Fruit fly (Drosophila melanogaster) whole organism, wandering third instar larva: ENCODE measurements around the gene PolA1.
A peak's percentile ranks its signal among the peaks of the same experiment; 100 is the strongest.

ENCODE experiments used
- CG32264 ChIP-seq: fragments of 200-800 bp; sonication (Bioruptor generic); optimal IDR thresholded peaks from 2 replicates; lab custom pipeline; 2016; ENCODE audit warnings: missing biosample characterization, missing genetic modification characterization
- CG9705 ChIP-seq: fragments of 200-800 bp; sonication (Bioruptor generic); optimal IDR thresholded peaks from 2 replicates; lab custom pipeline; 2018; ENCODE audit warnings: missing biosample characterization, mild to moderate bottlenecking, missing genetic modification characterization
- CrebA ChIP-seq: fragments of 200-800 bp; sonication (Bioruptor generic); optimal IDR thresholded peaks from 2 replicates; lab custom pipeline; 2016; ENCODE audit warnings: missing biosample characterization, mild to moderate bottlenecking, missing genetic modification characterization, borderline replicate concordance
- Dfd ChIP-seq: fragments of >200 bp; optimal IDR thresholded peaks from 2 replicates; lab custom pipeline; 2017; ENCODE audit warnings: missing biosample characterization, missing genetic modification characterization
- HLH106 ChIP-seq: fragments of 200-800 bp; optimal IDR thresholded peaks from 3 replicates; lab custom pipeline; 2019; ENCODE audit warnings: missing biosample characterization, mild to moderate bottlenecking, missing genetic modification characterization, moderate library complexity
- Hr83 ChIP-seq: fragments of 200-300 bp; sonication (Bioruptor generic); optimal IDR thresholded peaks from 2 replicates; lab custom pipeline; 2016; ENCODE audit warnings: missing biosample characterization, mild to moderate bottlenecking, missing genetic modification characterization, moderate library complexity; ENCODE audit not compliant: poor library complexity, severe bottlenecking
- Jra ChIP-seq: sonication (Bioruptor generic); optimal IDR thresholded peaks from 2 replicates; lab custom pipeline; 2016; ENCODE audit warnings: missing biosample characterization, missing genetic modification characterization
- Mio ChIP-seq: sonication (Bioruptor generic); optimal IDR thresholded peaks from 2 replicates; lab custom pipeline; 2016; ENCODE audit warnings: missing biosample characterization, missing genetic modification characterization
- Myc ChIP-seq: fragments of >200 bp; optimal IDR thresholded peaks from 2 replicates; lab custom pipeline; 2017
- N ChIP-seq: fragments of >200 bp; optimal IDR thresholded peaks from 2 replicates; lab custom pipeline; 2018; ENCODE audit warnings: missing biosample characterization, missing external identifiers, missing genetic modification characterization
- OdsH ChIP-seq: fragments of 200-800 bp; sonication (Bioruptor generic); optimal IDR thresholded peaks from 2 replicates; lab custom pipeline; 2016; ENCODE audit warnings: missing biosample characterization, mild to moderate bottlenecking, missing genetic modification characterization
- Rel ChIP-seq, 2 experiments: fragments of 200-800 bp; sonication (Bioruptor generic) in 1 of 2; optimal IDR thresholded peaks; 2 replicates in 1 of 2; 3 replicates in 1 of 2; lab custom pipeline; 2016 to 2019; ENCODE audit warnings: mild to moderate bottlenecking in 2 of 2, missing biosample characterization in 2 of 2, missing genetic modification characterization in 2 of 2, moderate library complexity in 1 of 2
- Sp1 ChIP-seq: fragments of 200-800 bp; sonication (Bioruptor generic); optimal IDR thresholded peaks from 3 replicates; lab custom pipeline; 2019; ENCODE audit warnings: missing biosample characterization, mild to moderate bottlenecking, missing genetic modification characterization, moderate library complexity
- br ChIP-seq: fragments of 200-800 bp; sonication (Bioruptor generic); optimal IDR thresholded peaks from 2 replicates; lab custom pipeline; 2016; ENCODE audit warnings: missing biosample characterization, missing genetic modification characterization
- brk ChIP-seq: fragments of 200-800 bp; sonication (Bioruptor generic); optimal IDR thresholded peaks from 2 replicates; lab custom pipeline; 2016; ENCODE audit warnings: missing biosample characterization, mild to moderate bottlenecking, missing genetic modification characterization
- dl ChIP-seq, 2 experiments: fragments of 175-275, 200-275 bp in 1 of 2; fragments of 200-275 bp in 1 of 2; sonication (Bioruptor generic); optimal IDR thresholded peaks; lab custom pipeline; 2018; ENCODE audit warnings: mild to moderate bottlenecking in 2 of 2, missing biosample characterization in 2 of 2, missing genetic modification characterization in 2 of 2, moderate library complexity in 2 of 2; ENCODE audit not compliant: partially characterized antibody in 2 of 2, insufficient read depth in 1 of 2
- dsf ChIP-seq: sonication (Bioruptor generic); optimal IDR thresholded peaks from 2 replicates; lab custom pipeline; 2016; ENCODE audit warnings: missing biosample characterization, missing genetic modification characterization, borderline replicate concordance
- ey ChIP-seq: fragments of 200-800 bp; sonication (Bioruptor generic); optimal IDR thresholded peaks from 2 replicates; lab custom pipeline; 2016; ENCODE audit warnings: missing biosample characterization, missing genetic modification characterization
- foxo ChIP-seq, 2 experiments: fragments of 200-800 bp; sonication (Bioruptor generic); optimal IDR thresholded peaks; 2 replicates in 1 of 2; 3 replicates in 1 of 2; lab custom pipeline; 2016 to 2017; ENCODE audit warnings: missing biosample characterization in 2 of 2, missing genetic modification characterization in 2 of 2
- fru ChIP-seq: fragments of 200-800 bp; sonication (Bioruptor generic); optimal IDR thresholded peaks from 3 replicates; lab custom pipeline; 2016; ENCODE audit warnings: missing biosample characterization, mild to moderate bottlenecking, missing genetic modification characterization
- h ChIP-seq: fragments of 200-800 bp; sonication (Bioruptor generic); optimal IDR thresholded peaks from 3 replicates; lab custom pipeline; 2016; ENCODE audit warnings: missing biosample characterization, mild to moderate bottlenecking, missing genetic modification characterization
- jim ChIP-seq: fragments of 175-275, 200-325 bp; sonication (Bioruptor generic); optimal IDR thresholded peaks from 2 replicates; lab custom pipeline; 2016; ENCODE audit warnings: missing biosample characterization, mild to moderate bottlenecking, missing genetic modification characterization
- lola ChIP-seq: fragments of >200 bp; optimal IDR thresholded peaks from 2 replicates; lab custom pipeline; 2017; ENCODE audit warnings: missing biosample characterization, missing genetic modification characterization
- pan ChIP-seq: fragments of >200 bp; optimal IDR thresholded peaks from 2 replicates; lab custom pipeline; 2017
- psq ChIP-seq: fragments of 200-800 bp; sonication (Bioruptor generic); optimal IDR thresholded peaks from 3 replicates; lab custom pipeline; 2017; ENCODE audit warnings: missing biosample characterization, mild to moderate bottlenecking, missing genetic modification characterization, moderate library complexity
- rgr ChIP-seq: fragments of 200-800 bp; sonication (Bioruptor generic); optimal IDR thresholded peaks from 3 replicates; lab custom pipeline; 2016; ENCODE audit warnings: missing biosample characterization, mild to moderate bottlenecking, missing genetic modification characterization
- sv ChIP-seq: fragments of 200-800 bp; sonication (Bioruptor generic); optimal IDR thresholded peaks from 3 replicates; lab custom pipeline; 2016; ENCODE audit warnings: missing biosample characterization, missing genetic modification characterization
- usp ChIP-seq: fragments of >200 bp; optimal IDR thresholded peaks from 2 replicates; lab custom pipeline; 2017; ENCODE audit warnings: missing biosample characterization, missing genetic modification characterization
- woc ChIP-seq: sonication (Bioruptor generic); optimal IDR thresholded peaks from 2 replicates; lab custom pipeline; 2016; ENCODE audit warnings: missing biosample characterization, mild to moderate bottlenecking, missing genetic modification characterization

Gene PolA1

dm6 chr3R:21656492-21657484, 14.8 kb downstream of the PolA1 start (continued):
- TF ChIP-seq N (GFP tag; lab: Kevin White, UChicago) (no peak), ey (GFP tag; lab: Kevin White, UChicago) (peak; percentile 58), HLH106 (peak; percentile 49), usp (no peak), foxo (GFP tag; optimal IDR thresholded peaks at IDR 0.05; lab: Kevin White, UChicago) (peak in 1 of 2 experiments; percentile 68), br (GFP tag; lab: Kevin White, UChicago) (peak; percentile 27), Hr83 (GFP tag; lab: Kevin White, UChicago) (peak; percentile 17), CG32264 (GFP tag; lab: Kevin White, UChicago) (no peak), jim (GFP tag; lab: Kevin White, UChicago) (no peak)

- no peak for TF ChIP-seq br (GFP tag; lab: Kevin White, UChicago)
- TF ChIP-seq dl (GFP tag; optimal IDR thresholded peaks at IDR 0.05; lab: Kevin White, UChicago; ENCODE audit: insufficient read depth in 1 of 2, partially characterized antibody in 2 of 2): no peak
- peak; percentile 13 for TF ChIP-seq h (GFP tag; lab: Kevin White, UChicago)
- peak; percentile 2 for TF ChIP-seq rgr
- TF ChIP-seq, all 38 proteins: peak for 2
These were observed 16.2 kb downstream of the PolA1 start for dm6 chr3R:21655384-21655783.

dm6 chr3R:21654755-21655154, 16.8 kb downstream of the PolA1 start:
- TF ChIP-seq usp (no peak), HLH106 (no peak), dsf (GFP tag; lab: Kevin White, UChicago) (no peak), sv (GFP tag; lab: Kevin White, UChicago) (no peak), CrebA (GFP tag; lab: Kevin White, UChicago) (no peak), fru (GFP tag; lab: Kevin White, UChicago) (no peak), CG9705 (no peak), h (GFP tag; lab: Kevin White, UChicago) (no peak), Jra (no peak), Myc (lab: Kevin White, UChicago) (no peak), Mio (no peak), woc (GFP tag; lab: Kevin White, UChicago) (no peak)

- no peak for TF ChIP-seq Hr83 (GFP tag; lab: Kevin White, UChicago)
- TF ChIP-seq psq (GFP tag; lab: Kevin White, UChicago): peak; percentile 10
- no peak for TF ChIP-seq Rel (GFP tag; optimal IDR thresholded peaks at IDR 0.05; lab: Kevin White, UChicago)
- no peak for TF ChIP-seq Rel (tag; optimal IDR thresholded peaks at IDR 0.05; lab: Kevin White, UChicago)
These were observed 18.1 kb downstream of the PolA1 start for dm6 chr3R:21653434-21653833.

dm6 chr3R:21652891-21653394, 18.6 kb downstream of the PolA1 start:
- TF ChIP-seq fru (GFP tag; lab: Kevin White, UChicago) (peak; percentile 11), Sp1 (GFP tag; lab: Kevin White, UChicago) (no peak), CrebA (GFP tag; lab: Kevin White, UChicago) (no peak), psq (GFP tag; lab: Kevin White, UChicago) (peak; percentile 54), h (GFP tag; lab: Kevin White, UChicago) (peak; percentile 30), Jra (no peak), Hr83 (GFP tag; lab: Kevin White, UChicago) (no peak), OdsH (no peak), jim (GFP tag; lab: Kevin White, UChicago) (peak; percentile 92), rgr (peak; percentile 13), dl (GFP tag; optimal IDR thresholded peaks at IDR 0.05; lab: Kevin White, UChicago; ENCODE audit: insufficient read depth in 1 of 2, partially characterized antibody in 2 of 2) (no peak), lola (GFP tag; lab: Kevin White, UChicago) (no peak), Dfd (GFP tag; lab: Kevin White, UChicago) (no peak), brk (GFP tag; lab: Kevin White, UChicago) (no peak), woc (GFP tag; lab: Kevin White, UChicago) (peak; percentile 37), pan (no peak), Mio (no peak), foxo (GFP tag; optimal IDR thresholded peaks at IDR 0.05; lab: Kevin White, UChicago) (peak in 1 of 2 experiments; percentile 10)
